Fruit fly (Drosophila melanogaster) whole organism, prepupa: ENCODE results near the gene BRWD3.

Experiments used
- CG4318 ChIP-seq: fragments of 200-800 bp; sonication (Bioruptor generic); optimal IDR thresholded peaks from 3 replicates; lab custom pipeline; 2017; ENCODE audit warnings: missing biosample characterization, mild to moderate bottlenecking, missing genetic modification characterization
- CG6854 ChIP-seq: fragments of 200-800 bp; sonication (Bioruptor generic); optimal IDR thresholded peaks from 2 replicates; lab custom pipeline; 2017; ENCODE audit warnings: missing biosample characterization, mild to moderate bottlenecking, missing genetic modification characterization
- CG8632 ChIP-seq: fragments of 200-800 bp; sonication (Bioruptor generic); optimal IDR thresholded peaks from 3 replicates; lab custom pipeline; 2016; ENCODE audit warnings: missing biosample characterization, missing genetic modification characterization
- CG9139 ChIP-seq: fragments of 200-800 bp; sonication (Bioruptor generic); optimal IDR thresholded peaks from 3 replicates; lab custom pipeline; 2017; ENCODE audit warnings: missing biosample characterization, mild to moderate bottlenecking, missing genetic modification characterization
- Ets96B ChIP-seq: fragments of 200-800 bp; optimal IDR thresholded peaks from 2 replicates; lab custom pipeline; 2019; ENCODE audit warnings: missing biosample characterization, mild to moderate bottlenecking, missing genetic modification characterization, moderate library complexity
- OdsH ChIP-seq: fragments of 200-800 bp; sonication (Bioruptor generic); optimal IDR thresholded peaks from 3 replicates; lab custom pipeline; 2016; ENCODE audit warnings: missing biosample characterization, missing genetic modification characterization
- dac ChIP-seq: fragments of 200-800 bp; sonication (Bioruptor generic); optimal IDR thresholded peaks from 2 replicates; lab custom pipeline; 2017; ENCODE audit warnings: missing biosample characterization, mild to moderate bottlenecking, missing genetic modification characterization
- fd85E ChIP-seq: fragments of 200-800 bp; sonication (Bioruptor generic); optimal IDR thresholded peaks from 3 replicates; lab custom pipeline; 2016; ENCODE audit warnings: missing biosample characterization, missing genetic modification characterization
- fkh ChIP-seq: fragments of 200-800 bp; sonication (Bioruptor generic); optimal IDR thresholded peaks from 3 replicates; lab custom pipeline; 2017; ENCODE audit warnings: missing biosample characterization, mild to moderate bottlenecking, missing genetic modification characterization, moderate library complexity
- lz ChIP-seq: fragments of 200-800 bp; sonication (Bioruptor generic); optimal IDR thresholded peaks from 3 replicates; lab custom pipeline; 2016; ENCODE audit warnings: missing biosample characterization, missing genetic modification characterization

- TF ChIP-seq dac (GFP tag; lab: Kevin White, UChicago) (no peak), Ets96B (tag; lab: Kevin White, UChicago) (no peak), fd85E (GFP tag; lab: Kevin White, UChicago) (no peak), CG4318 (GFP tag; lab: Kevin White, UChicago) (no peak), OdsH (no peak), CG6854 (no peak), lz (no peak), fkh (GFP tag; lab: Kevin White, UChicago) (no peak), CG8632 (no peak), CG9139 (GFP tag; lab: Kevin White, UChicago) (no peak)
These were observed 34.6 kb upstream of the BRWD3 start for dm6 chr3R:24284164-24284563.
